Worm (Caenorhabditis elegans): ENCODE data around the gene srlf-17.

The srlf-17 gene

ce11 chrIV:11082789-11083235, 19.7 kb downstream of the srlf-17 start (continued):
- TF ChIP-seq Y53G8AR.9 (GFP tag; conservative IDR thresholded peaks at IDR 0.05) (no peak), ceh-91 (GFP tag; IDR thresholded peaks at IDR 0.05) (no peak), dpff-1 (tag; optimal IDR thresholded peaks at IDR 0.05) (no peak), somi-1 (GFP tag; optimal IDR thresholded peaks at IDR 0.05) (peak; percentile 74), nfya-1 (tag; optimal IDR thresholded peaks at IDR 0.05; ENCODE audit: borderline replicate concordance, insufficient read depth) (no peak), snpc-3.4 (tag; optimal IDR thresholded peaks at IDR 0.05) (no peak), egl-18 (GFP tag; IDR thresholded peaks at IDR 0.05) (peak; percentile 78; the same call in 1 of the 2 replicates), hmg-1.2 (GFP tag; IDR thresholded peaks at IDR 0.05) (peak; percentile 94), ceh-100 (GFP tag; IDR thresholded peaks at IDR 0.05) (peak; percentile 15; the same call in 1 of the 2 replicates), attf-5 (GFP tag; optimal IDR thresholded peaks at IDR 0.05) (peak; percentile 89), mel-28 (tag; optimal IDR thresholded peaks at IDR 0.05; ENCODE audit: borderline replicate concordance) (peak; percentile 65), Y53F4B.3 (GFP tag; IDR thresholded peaks at IDR 0.05) (no peak), zfh-2 (GFP tag; conservative IDR thresholded peaks at IDR 0.05) (peak; percentile 95), ceh-40 (GFP tag; IDR thresholded peaks at IDR 0.05) (no peak), K12H6.12 (tag; optimal IDR thresholded peaks at IDR 0.05) (peak; percentile 90), Y67H2A.10 (GFP tag; conservative IDR thresholded peaks at IDR 0.05) (peak; percentile 54; the same call in 1 of the 2 replicates), hlh-26 (GFP tag; conservative IDR thresholded peaks at IDR 0.05) (no peak), die-1 (tag; optimal IDR thresholded peaks at IDR 0.05) (peak; percentile 70), ztf-28 (GFP tag; IDR thresholded peaks at IDR 0.05) (no peak), hmg-20 (GFP tag; IDR thresholded peaks at IDR 0.05) (0 out of 2 replicates have a peak, but pooled peaks have one; percentile 16), mes-4 (tag; optimal IDR thresholded peaks at IDR 0.05) (no peak), lin-35 (GFP tag; optimal IDR thresholded peaks at IDR 0.05) (peak in 1 of 3 experiments; percentile 87), madf-10 (tag; optimal IDR thresholded peaks at IDR 0.05) (peak; percentile 84), zim-3 (tag; optimal IDR thresholded peaks at IDR 0.05) (peak; percentile 44), attf-6 (GFP tag; IDR thresholded peaks at IDR 0.05) (peak; percentile 13; the same call in 1 of the 2 replicates), chd-7 (tag; optimal IDR thresholded peaks at IDR 0.05) (peak; percentile 90), K11D2.4 (GFP tag; IDR thresholded peaks at IDR 0.05) (peak; percentile 86; the same call in 1 of the 2 replicates), snpc-4 (GFP tag; optimal IDR thresholded peaks at IDR 0.05) (no peak), snpc-4 (tag; optimal IDR thresholded peaks at IDR 0.05) (peak; percentile 47 to 73 (median 58)), F37B4.10 (GFP tag; IDR thresholded peaks at IDR 0.05) (no peak), sea-2 (GFP tag; IDR thresholded peaks at IDR 0.05) (no peak), nhr-27 (tag; optimal IDR thresholded peaks at IDR 0.05) (no peak), F57C9.4 (tag; optimal IDR thresholded peaks at IDR 0.05) (no peak), T26A5.8 (tag; optimal IDR thresholded peaks at IDR 0.05) (no peak), C06A6.2 (GFP tag; conservative IDR thresholded peaks at IDR 0.05) (peak; percentile 89), F39B2.1 (GFP tag; IDR thresholded peaks at IDR 0.05) (0 out of 2 replicates have a peak, but pooled peaks have one; percentile 12), ceh-79 (tag; optimal IDR thresholded peaks at IDR 0.05) (peak; percentile 46), cebp-1 (GFP tag; IDR thresholded peaks at IDR 0.05) (0 out of 2 replicates have a peak, but pooled peaks have one; percentile 56), cebp-1 (tag; optimal IDR thresholded peaks at IDR 0.05) (peak; percentile 92), lsy-27 (tag; optimal IDR thresholded peaks at IDR 0.05; ENCODE audit: borderline replicate concordance, insufficient read depth) (no peak), athp-1 (tag; optimal IDR thresholded peaks at IDR 0.05) (peak; percentile 85), akir-1 (GFP tag; optimal IDR thresholded peaks at IDR 0.05) (peak; percentile 51), mcd-1 (GFP tag; IDR thresholded peaks at IDR 0.05) (peak; percentile 82), dpl-1 (GFP tag; optimal IDR thresholded peaks at IDR 0.05) (no peak), unc-130 (GFP tag; optimal IDR thresholded peaks at IDR 0.05) (no peak), sptf-2 (GFP tag; optimal IDR thresholded peaks at IDR 0.05) (no peak), lin-26 (GFP tag; IDR thresholded peaks at IDR 0.05) (peak; percentile 69; the same call in 1 of the 2 replicates), sdz-38 (tag; optimal IDR thresholded peaks at IDR 0.05) (no peak), F33H1.4 (GFP tag; IDR thresholded peaks at IDR 0.05) (peak; percentile 62)
